Fruit fly (Drosophila melanogaster) whole organism, embryonic: ENCODE measurements around the gene lmd.

Source experiments
- Abd-B ChIP-seq: fragments of 200-800 bp; sonication (Bioruptor generic); optimal IDR thresholded peaks from 2 replicates; lab custom pipeline; 2018; ENCODE audit warnings: missing biosample characterization, mild to moderate bottlenecking, missing genetic modification characterization, moderate library complexity
- Atf3 ChIP-seq: fragments of 200-800 bp; sonication (Bioruptor generic); optimal IDR thresholded peaks from 3 replicates; lab custom pipeline; 2016; ENCODE audit warnings: missing biosample characterization, missing genetic modification characterization
- Bdp1 ChIP-seq: fragments of 200-800 bp; sonication (Bioruptor generic); optimal IDR thresholded peaks from 3 replicates; lab custom pipeline; 2016; ENCODE audit warnings: missing biosample characterization, missing genetic modification characterization
- CG10209 ChIP-seq: fragments of 200-800 bp; sonication (Bioruptor generic); optimal IDR thresholded peaks from 3 replicates; lab custom pipeline; 2017; ENCODE audit warnings: missing biosample characterization, mild to moderate bottlenecking, missing genetic modification characterization, missing genetic modification reagents
- CG10267 ChIP-seq: fragments of 200-800 bp; sonication (Bioruptor generic); optimal IDR thresholded peaks from 2 replicates; lab custom pipeline; 2018; ENCODE audit warnings: missing biosample characterization, mild to moderate bottlenecking, missing genetic modification characterization, moderate library complexity
- CG12391 ChIP-seq: fragments of 200-800 bp; sonication (Bioruptor generic); optimal IDR thresholded peaks from 3 replicates; lab custom pipeline; 2018; ENCODE audit warnings: missing biosample characterization, mild to moderate bottlenecking, missing genetic modification characterization, moderate library complexity
- CG13296 ChIP-seq: fragments of 200-800 bp; sonication (Bioruptor generic); optimal IDR thresholded peaks from 3 replicates; lab custom pipeline; 2018; ENCODE audit warnings: missing biosample characterization, mild to moderate bottlenecking, missing genetic modification characterization
- CG13624 ChIP-seq: fragments of 200-800 bp; sonication (Bioruptor generic); optimal IDR thresholded peaks from 2 replicates; lab custom pipeline; 2016; ENCODE audit warnings: missing biosample characterization, missing genetic modification characterization
- CG14965 ChIP-seq: fragments of 200-800 bp; sonication (Bioruptor generic); optimal IDR thresholded peaks from 2 replicates; lab custom pipeline; 2016; ENCODE audit warnings: missing biosample characterization, missing genetic modification characterization, borderline replicate concordance
- CG32532 ChIP-seq: fragments of 200-800 bp; sonication (Bioruptor generic); IDR thresholded peaks from 2 replicates; pipeline ENCODE4 v1.3.6; 2022; ENCODE audit warnings: missing biosample characterization, missing genetic modification characterization
- CG3281 ChIP-seq: fragments of 200-800 bp; sonication (Bioruptor generic); optimal IDR thresholded peaks from 3 replicates; lab custom pipeline; 2017; ENCODE audit warnings: missing biosample characterization, mild to moderate bottlenecking, missing genetic modification characterization
- CG33557 ChIP-seq: fragments of 200-800 bp; sonication (Bioruptor generic); optimal IDR thresholded peaks from 2 replicates; lab custom pipeline; 2019; ENCODE audit warnings: missing biosample characterization, mild to moderate bottlenecking, missing genetic modification characterization, moderate library complexity
- CG3847 ChIP-seq: fragments of 200-800 bp; sonication (Bioruptor generic); IDR thresholded peaks from 2 replicates; pipeline ENCODE4 v1.3.6; 2022; ENCODE audit warnings: missing biosample characterization, missing genetic modification characterization
- CG6254 ChIP-seq: fragments of 200-800 bp; sonication (Bioruptor generic); optimal IDR thresholded peaks from 3 replicates; lab custom pipeline; 2017; ENCODE audit warnings: mild to moderate bottlenecking, missing biosample characterization, missing genetic modification reagents, missing genetic modification characterization
- CG6791 ChIP-seq: fragments of 200-800 bp; sonication (Bioruptor generic); IDR thresholded peaks from 3 replicates; pipeline ENCODE4 v1.3.6; 2022; ENCODE audit warnings: missing biosample characterization, missing genetic modification characterization; ENCODE audit not compliant: partially characterized antibody
- CG9727 ChIP-seq: fragments of 200-800 bp; sonication (Bioruptor generic); optimal IDR thresholded peaks from 3 replicates; lab custom pipeline; 2017; ENCODE audit warnings: missing biosample characterization, mild to moderate bottlenecking, missing genetic modification characterization
- CTCF ChIP-seq: fragments of 200-800 bp; sonication (Bioruptor generic); optimal IDR thresholded peaks from 2 replicates; lab custom pipeline; 2017; ENCODE audit warnings: missing biosample characterization, mild to moderate bottlenecking, missing genetic modification characterization, moderate library complexity
- Chrac-16 ChIP-seq: fragments of 200-800 bp; sonication (Bioruptor generic); optimal IDR thresholded peaks from 3 replicates; lab custom pipeline; 2016; ENCODE audit warnings: missing biosample characterization, missing genetic modification characterization
- CoRest ChIP-seq: fragments of 200-800 bp; sonication (Bioruptor generic); optimal IDR thresholded peaks from 3 replicates; lab custom pipeline; 2018; ENCODE audit warnings: missing biosample characterization, mild to moderate bottlenecking, missing genetic modification characterization, moderate library complexity
- Doc3 ChIP-seq: fragments of 200-800 bp; sonication (Bioruptor generic); IDR thresholded peaks from 3 replicates; pipeline ENCODE4 v1.3.6; 2022; ENCODE audit warnings: missing biosample characterization, missing genetic modification characterization; ENCODE audit not compliant: partially characterized antibody
- Dref ChIP-seq: fragments of 200-800 bp; sonication (Bioruptor generic); IDR thresholded peaks from 2 replicates; pipeline ENCODE4 v1.3.6; 2022; ENCODE audit warnings: missing biosample characterization, missing genetic modification characterization
- Ets97D ChIP-seq: fragments of 200-800 bp; sonication (Bioruptor generic); optimal IDR thresholded peaks from 3 replicates; lab custom pipeline; 2016; ENCODE audit warnings: missing biosample characterization, missing genetic modification characterization
- Hmr ChIP-seq: fragments of 200-800 bp; sonication (Bioruptor generic); optimal IDR thresholded peaks from 3 replicates; lab custom pipeline; 2017; ENCODE audit warnings: mild to moderate bottlenecking, missing biosample characterization, missing genetic modification reagents, missing genetic modification characterization
- Hr3 ChIP-seq: fragments of 200-800 bp; sonication (Bioruptor generic); optimal IDR thresholded peaks from 3 replicates; lab custom pipeline; 2016; ENCODE audit warnings: missing biosample characterization, missing genetic modification characterization
- Jarid2 ChIP-seq: fragments of 200-800 bp; sonication (Bioruptor generic); optimal IDR thresholded peaks from 3 replicates; lab custom pipeline; 2017; ENCODE audit warnings: mild to moderate bottlenecking, missing biosample characterization, missing genetic modification reagents, missing genetic modification characterization
- MBD-R2 ChIP-seq: fragments of 200-800 bp; sonication (Bioruptor generic); IDR thresholded peaks from 2 replicates; pipeline ENCODE4 v1.3.6; 2022; ENCODE audit warnings: missing biosample characterization, missing genetic modification characterization
- MESR4 ChIP-seq: fragments of 200-800 bp; sonication (Bioruptor generic); optimal IDR thresholded peaks from 2 replicates; lab custom pipeline; 2018; ENCODE audit warnings: missing biosample characterization, mild to moderate bottlenecking, missing genetic modification characterization, moderate library complexity
- Max ChIP-seq: fragments of 200-800 bp; sonication (Bioruptor generic); optimal IDR thresholded peaks from 2 replicates; lab custom pipeline; 2016; ENCODE audit warnings: missing biosample characterization, mild to moderate bottlenecking, missing genetic modification characterization
- Meics ChIP-seq: fragments of 200-800 bp; sonication (Bioruptor generic); optimal IDR thresholded peaks from 2 replicates; lab custom pipeline; 2017; ENCODE audit warnings: missing biosample characterization, mild to moderate bottlenecking, missing genetic modification characterization
- Mes4 ChIP-seq: fragments of 200-800 bp; sonication (Bioruptor generic); optimal IDR thresholded peaks from 2 replicates; lab custom pipeline; 2016; ENCODE audit warnings: missing biosample characterization, missing genetic modification characterization
- Pdp1 ChIP-seq, 2 experiments: fragments of 200-800 bp; sonication (Bioruptor generic); optimal IDR thresholded peaks; 3 replicates each; lab custom pipeline; 2016; ENCODE audit warnings: missing biosample characterization in 2 of 2, missing genetic modification characterization in 2 of 2, mild to moderate bottlenecking in 1 of 2, moderate library complexity in 1 of 2
- Scr ChIP-seq: fragments of 200-800 bp; sonication (Bioruptor generic); IDR thresholded peaks from 2 replicates; pipeline ENCODE4 v1.3.6; 2022; ENCODE audit warnings: missing biosample characterization, missing genetic modification characterization; ENCODE audit not compliant: partially characterized antibody
- ab ChIP-seq: fragments of 200-800 bp; sonication (Bioruptor generic); optimal IDR thresholded peaks from 2 replicates; lab custom pipeline; 2016; ENCODE audit warnings: missing biosample characterization, missing genetic modification characterization
- ato ChIP-seq: fragments of 200-800 bp; sonication (Bioruptor generic); IDR thresholded peaks from 2 replicates; pipeline ENCODE4 v1.3.6; 2022; ENCODE audit warnings: missing biosample characterization, missing genetic modification characterization; ENCODE audit not compliant: partially characterized antibody
- esg ChIP-seq: fragments of 200-800 bp; sonication (Bioruptor generic); conservative IDR thresholded peaks from 2 replicates; pipeline ENCODE4 v1.3.6; 2022; ENCODE audit warnings: missing biosample characterization, missing genetic modification characterization
- hbn ChIP-seq: fragments of 200-800 bp; sonication (Bioruptor generic); IDR thresholded peaks from 2 replicates; pipeline ENCODE4 v1.3.6; 2022; ENCODE audit warnings: missing biosample characterization, missing genetic modification characterization; ENCODE audit not compliant: partially characterized antibody
- knrl ChIP-seq: fragments of 200-800 bp; sonication (Bioruptor generic); IDR thresholded peaks from 3 replicates; pipeline ENCODE4 v1.3.6; 2022; ENCODE audit warnings: missing biosample characterization, missing genetic modification characterization; ENCODE audit not compliant: partially characterized antibody
- lilli ChIP-seq: fragments of 200-800 bp; sonication (Bioruptor generic); optimal IDR thresholded peaks from 3 replicates; lab custom pipeline; 2016; ENCODE audit warnings: missing biosample characterization, missing genetic modification characterization
- nmo ChIP-seq: fragments of 200-800 bp; sonication (Bioruptor generic); optimal IDR thresholded peaks from 2 replicates; lab custom pipeline; 2018; ENCODE audit warnings: missing biosample characterization, mild to moderate bottlenecking, missing genetic modification characterization, moderate library complexity
- org-1 ChIP-seq: fragments of 200-800 bp; sonication (Bioruptor generic); optimal IDR thresholded peaks from 2 replicates; lab custom pipeline; 2017; ENCODE audit warnings: missing biosample characterization, missing genetic modification characterization
- sna ChIP-seq: fragments of 200-800 bp; sonication (Bioruptor generic); IDR thresholded peaks from 2 replicates; pipeline ENCODE4 v1.3.6; 2022; ENCODE audit warnings: missing biosample characterization, missing genetic modification characterization; ENCODE audit not compliant: partially characterized antibody
- ssp ChIP-seq: fragments of 200-800 bp; sonication (Bioruptor generic); IDR thresholded peaks from 2 replicates; pipeline ENCODE4 v1.3.6; 2022; ENCODE audit warnings: missing biosample characterization, missing genetic modification characterization
- tin ChIP-seq: fragments of 200-800 bp; sonication (Bioruptor generic); optimal IDR thresholded peaks from 3 replicates; lab custom pipeline; 2016; ENCODE audit warnings: missing biosample characterization, missing genetic modification characterization
- vnd ChIP-seq: fragments of 200-800 bp; sonication (Bioruptor generic); IDR thresholded peaks from 3 replicates; pipeline ENCODE4 v1.3.6; 2022; ENCODE audit warnings: missing biosample characterization, missing genetic modification characterization; ENCODE audit not compliant: partially characterized antibody
- vvl ChIP-seq: fragments of 200-800 bp; sonication (Bioruptor generic); IDR thresholded peaks from 2 replicates; pipeline ENCODE4 v1.3.6; 2022; ENCODE audit warnings: missing biosample characterization, missing genetic modification characterization
- zen ChIP-seq: fragments of 200-800 bp; sonication (Bioruptor generic); optimal IDR thresholded peaks from 3 replicates; lab custom pipeline; 2018; ENCODE audit warnings: missing biosample characterization, mild to moderate bottlenecking, missing genetic modification characterization, moderate library complexity
- zen2 ChIP-seq: fragments of 200-800 bp; sonication (Bioruptor generic); IDR thresholded peaks from 3 replicates; pipeline ENCODE4 v1.3.6; 2022; ENCODE audit warnings: missing biosample characterization, missing genetic modification characterization; ENCODE audit not compliant: partially characterized antibody

Gene lmd

dm6 chr3R:23067209-23067826 lies 40.8 kb upstream of the lmd start, which contains the start of gene CG17111 (continued):
- TF ChIP-seq Atf3 (GFP tag; lab: Kevin White, UChicago) (no peak), CG13296 (GFP tag; lab: Kevin White, UChicago) (no peak), CG3281 (GFP tag; lab: Kevin White, UChicago) (peak; percentile 29), org-1 (GFP tag; lab: Kevin White, UChicago) (no peak), Mes4 (GFP tag; lab: Kevin White, UChicago) (no peak), CG12391 (peak; percentile 46), Dref (GFP tag; lab: Robert Waterston, UW) (no peak), Abd-B (peak; percentile 22), vvl (GFP tag; lab: Robert Waterston, UW) (peak; percentile 44), esg (peak; percentile 24; the same call in 1 of the 2 replicates), Meics (GFP tag; lab: Kevin White, UChicago) (peak; percentile 36), CoRest (tag; lab: Kevin White, UChicago) (peak; percentile 63), Bdp1 (GFP tag; lab: Kevin White, UChicago) (no peak)

- TF ChIP-seq zen (tag; lab: Kevin White, UChicago) (peak; percentile 44), ssp (0 out of 2 replicates have a peak, but pooled peaks have one; percentile 15), CTCF (GFP tag; lab: Kevin White, UChicago) (no peak), zen2 (GFP tag; lab: Robert Waterston, UW) (peak; percentile 79; the same call in 1 of the 3 replicates), sna (peak; percentile 93), Pdp1 (GFP tag; optimal IDR thresholded peaks at IDR 0.05; lab: Kevin White, UChicago) (no peak), Doc3 (GFP tag; lab: Robert Waterston, UW) (peak; percentile 91), CG12391 (peak; percentile 65), CG6791 (GFP tag; lab: Robert Waterston, UW) (peak; percentile 88), lilli (GFP tag; lab: Kevin White, UChicago) (peak; percentile 27), Hmr (GFP tag; lab: Kevin White, UChicago) (peak; percentile 6), Scr (GFP tag; lab: Robert Waterston, UW) (peak; percentile 93), CG13624 (GFP tag; lab: Kevin White, UChicago) (no peak), CG6254 (GFP tag; lab: Kevin White, UChicago) (peak; percentile 20), hbn (GFP tag; lab: Robert Waterston, UW) (peak; percentile 88), vnd (GFP tag; lab: Robert Waterston, UW) (peak; percentile 90), Max (GFP tag; lab: Kevin White, UChicago) (peak; percentile 25), knrl (GFP tag; lab: Robert Waterston, UW) (peak; percentile 92), CG10209 (GFP tag; lab: Kevin White, UChicago) (peak; percentile 17), Hr3 (GFP tag; lab: Kevin White, UChicago) (peak; percentile 27), nmo (GFP tag; lab: Kevin White, UChicago) (peak; percentile 64), ato (GFP tag; lab: Robert Waterston, UW) (peak; percentile 59; the same call in 1 of the 2 replicates), CG9727 (peak; percentile 44), CG10267 (tag; lab: Kevin White, UChicago) (peak; percentile 64), CG14965 (GFP tag; lab: Kevin White, UChicago) (no peak), CG33557 (GFP tag; lab: Kevin White, UChicago) (peak; percentile 11), ab (GFP tag; lab: Kevin White, UChicago) (no peak), MESR4 (GFP tag; lab: Kevin White, UChicago) (peak; percentile 10), Chrac-16 (GFP tag; lab: Kevin White, UChicago) (peak; percentile 17), CG3847 (0 out of 2 replicates have a peak, but pooled peaks have one; percentile 16), Jarid2 (GFP tag; lab: Kevin White, UChicago) (no peak), MBD-R2 (GFP tag; lab: Robert Waterston, UW) (peak; percentile 86), CG32532 (GFP tag; lab: Robert Waterston, UW) (0 out of 2 replicates have a peak, but pooled peaks have one; percentile 14), Ets97D (GFP tag; lab: Kevin White, UChicago) (peak; percentile 42), tin (GFP tag; lab: Kevin White, UChicago) (peak; percentile 44)
These were observed 34.7 kb upstream of the lmd start, which contains the start of the genes sav and Ublcp1 for dm6 chr3R:23061209-23061608. TSS of gene sav (minus strand) at chr3R:23061304. TSS of gene Ublcp1 (plus strand) at chr3R:23061493.
